Worm (Caenorhabditis elegans): ENCODE results near the gene F41G3.5.

F41G3.5 gene

DNA sequence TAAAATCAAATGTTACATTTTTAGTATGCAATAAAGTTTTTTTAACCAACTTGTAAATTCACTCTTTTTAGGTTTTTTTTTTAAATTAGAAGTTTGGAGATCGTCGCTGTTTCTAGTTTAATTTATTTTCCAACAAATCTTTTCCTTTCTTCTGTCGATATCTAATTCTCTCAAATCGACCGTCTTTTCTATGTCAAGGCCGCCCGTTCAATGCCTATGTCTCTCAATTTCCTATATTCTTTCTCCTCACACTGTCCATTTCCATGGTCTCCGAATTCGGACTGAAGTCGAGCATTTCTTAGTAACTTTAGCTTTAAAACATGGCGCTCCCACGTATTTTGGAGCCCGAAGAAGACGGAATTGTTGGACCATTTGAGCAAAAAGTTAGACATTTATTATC lies 29.9 kb upstream of the F41G3.5 start, which contains the start of the genes T14B4.5 and T14B4.20:
Gene T14B4.5 (plus strand): TSS at position 226 of the 400 bp plus-strand sequence.
Gene T14B4.20 (plus strand): TSS at position 264 of the 400 bp plus-strand sequence.
- TF ChIP-seq nhr-23 (tag; optimal IDR thresholded peaks at IDR 0.05) (peak; percentile 64), nhr-237 (tag; optimal IDR thresholded peaks at IDR 0.05) (no peak), eor-1 (tag; optimal IDR thresholded peaks at IDR 0.05) (peak in 1 of 2 experiments; percentile 11), ceh-82 (tag; optimal IDR thresholded peaks at IDR 0.05) (no peak), aly-2 (tag; optimal IDR thresholded peaks at IDR 0.05) (no peak), nhr-25 (tag; optimal IDR thresholded peaks at IDR 0.05) (peak; percentile 38)

DNA sequence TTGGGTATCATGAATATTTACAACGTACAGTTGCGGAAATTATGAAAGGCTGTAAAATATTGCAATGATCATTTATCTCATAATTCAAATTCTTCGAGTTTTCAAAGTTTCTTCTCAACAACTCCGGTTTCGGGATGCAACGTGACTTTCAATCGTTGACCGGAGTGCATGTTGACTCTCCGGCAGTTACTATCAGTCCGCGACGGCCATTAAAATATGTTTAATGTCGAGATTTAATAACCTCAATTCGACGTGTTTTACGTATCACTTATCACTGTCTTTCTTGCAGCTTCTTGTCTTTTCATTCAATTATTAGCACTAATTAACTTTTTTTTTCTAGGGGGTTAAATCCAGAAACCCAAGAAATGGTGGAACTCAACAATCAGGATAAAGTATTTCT lies 28.3 kb upstream of the F41G3.5 start, which contains the start of gene tsp-10:
Gene tsp-10 (plus strand): TSS at position 366 of the 400 bp plus-strand sequence.
- peak; percentile 60 for TF ChIP-seq elt-2 (tag; optimal IDR thresholded peaks at IDR 0.05)
- no peak for TF ChIP-seq R02D3.7 (tag; optimal IDR thresholded peaks at IDR 0.05)

DNA sequence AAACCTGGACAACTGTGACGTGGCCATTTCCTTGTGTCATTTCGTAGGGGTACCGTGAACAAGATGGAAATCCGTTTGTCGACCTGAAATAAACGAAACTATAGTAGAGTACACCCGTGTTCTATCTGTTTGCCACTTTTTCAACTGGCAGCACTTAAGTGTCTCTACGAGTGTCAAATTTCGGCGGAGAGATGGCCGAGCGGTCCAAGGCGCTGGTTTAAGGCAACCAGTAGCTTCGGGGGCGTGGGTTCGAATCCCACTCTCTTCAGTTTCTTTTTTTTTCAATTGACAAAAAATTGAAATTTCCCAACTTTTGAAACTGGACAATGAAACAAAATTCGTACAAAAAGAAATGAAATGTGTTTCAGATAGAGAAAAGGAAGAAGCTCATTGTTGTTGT lies 24.9 kb upstream of the F41G3.5 start:
- TF ChIP-seq lsy-12 (tag; optimal IDR thresholded peaks at IDR 0.05): peak; percentile 36
- peak; percentile 14 for TF ChIP-seq lin-39 (tag; optimal IDR thresholded peaks at IDR 0.05)
- peak; percentile 38 for TF ChIP-seq hmg-11 (tag; optimal IDR thresholded peaks at IDR 0.05)
- TF ChIP-seq pha-4 (tag; optimal IDR thresholded peaks at IDR 0.05): peak; percentile 44
- TF ChIP-seq nhr-77 (tag; optimal IDR thresholded peaks at IDR 0.05): no peak
- TF ChIP-seq nfya-1 (tag; optimal IDR thresholded peaks at IDR 0.05; ENCODE audit: insufficient read depth): peak; percentile 48

DNA sequence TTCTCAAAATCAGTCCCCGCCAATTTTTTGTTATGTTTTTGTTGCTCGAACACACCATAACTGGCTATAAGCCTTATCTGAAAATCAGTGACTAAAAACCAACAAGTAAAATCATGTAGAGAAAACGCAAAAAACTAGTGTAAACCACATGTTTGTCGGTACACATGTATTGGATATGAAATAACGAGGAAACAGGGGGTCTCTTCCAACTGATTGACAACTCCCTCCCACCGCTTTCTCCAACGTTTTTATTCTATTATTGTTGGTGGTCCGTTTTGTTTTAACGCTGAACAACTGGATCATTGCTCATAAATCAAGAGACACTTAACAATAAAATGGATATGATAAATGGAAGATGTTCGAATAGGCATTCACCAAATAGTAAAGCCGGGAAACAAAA lies 19.7 kb upstream of the F41G3.5 start:
- TF ChIP-seq lin-15B (tag; optimal IDR thresholded peaks at IDR 0.05): no peak
- no peak for TF ChIP-seq fos-1 (tag; optimal IDR thresholded peaks at IDR 0.05)
- TF ChIP-seq skn-1 (tag; optimal IDR thresholded peaks at IDR 0.05): no peak
- TF ChIP-seq nhr-25 (tag; optimal IDR thresholded peaks at IDR 0.05): no peak
- TF ChIP-seq daf-12 (tag; optimal IDR thresholded peaks at IDR 0.05): no peak
- TF ChIP-seq egl-5 (tag; optimal IDR thresholded peaks at IDR 0.05): peak; percentile 40
- TF ChIP-seq nhr-237 (tag; optimal IDR thresholded peaks at IDR 0.05): no peak

DNA sequence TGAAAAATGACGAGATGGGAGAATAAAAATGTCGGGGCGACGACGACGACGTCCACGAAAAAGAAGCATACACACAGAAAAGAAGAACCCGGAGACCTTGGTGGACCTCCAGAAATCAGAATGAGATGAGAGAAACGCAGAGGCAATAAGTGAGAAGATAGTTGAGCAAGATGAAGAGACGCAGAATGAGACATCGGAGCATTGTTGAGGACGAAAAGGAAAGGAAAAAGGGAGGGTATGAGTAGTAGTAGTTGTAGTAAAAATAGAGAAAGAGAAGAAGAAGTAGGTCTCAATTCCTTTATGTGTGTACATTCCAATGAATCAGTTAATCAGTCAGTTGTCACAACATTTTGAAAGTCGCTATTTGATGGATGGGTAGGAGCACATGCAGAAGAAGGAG lies 17.2 kb upstream of the F41G3.5 start, which contains the start of gene T14B4.8:
Gene T14B4.8 (minus strand): TSS at position 60 of the 400 bp plus-strand sequence.
- TF ChIP-seq tbx-2 (tag; optimal IDR thresholded peaks at IDR 0.05) (no peak), hmg-11 (tag; optimal IDR thresholded peaks at IDR 0.05) (peak; percentile 21), snpc-4 (tag; optimal IDR thresholded peaks at IDR 0.05) (no peak), nfya-1 (tag; optimal IDR thresholded peaks at IDR 0.05; ENCODE audit: insufficient read depth) (peak; percentile 46), nhr-237 (tag; optimal IDR thresholded peaks at IDR 0.05) (no peak)

DNA sequence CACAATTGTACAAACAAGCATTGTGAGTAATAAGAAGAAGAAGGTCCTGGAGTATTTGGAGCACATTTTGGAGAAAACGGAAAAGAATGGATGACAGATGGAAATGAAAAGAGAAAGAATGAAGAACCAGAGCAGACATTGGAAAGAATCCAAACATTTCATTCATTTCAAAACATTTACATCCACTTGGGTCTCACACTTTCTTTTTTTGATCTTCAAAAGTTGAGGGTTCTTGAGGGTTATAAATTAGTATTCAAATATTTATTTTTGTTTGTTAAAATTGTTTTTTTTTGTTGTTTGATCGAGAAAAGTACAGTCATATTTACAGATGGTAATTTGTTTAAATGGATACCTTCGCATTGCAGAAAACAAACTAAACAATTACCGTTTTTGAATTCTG lies 12.8 kb upstream of the F41G3.5 start, which contains the start of gene T14B4.9:
Gene T14B4.9 (minus strand): TSS at position 101 of the 400 bp plus-strand sequence.
- TF ChIP-seq unc-39 (tag; optimal IDR thresholded peaks at IDR 0.05): no peak
- no peak for TF ChIP-seq nhr-12 (tag; optimal IDR thresholded peaks at IDR 0.05)
- TF ChIP-seq ztf-11 (tag; optimal IDR thresholded peaks at IDR 0.05): no peak
- TF ChIP-seq sea-2 (GFP tag; optimal IDR thresholded peaks at IDR 0.05): no peak
- no peak for TF ChIP-seq hmg-11 (tag; optimal IDR thresholded peaks at IDR 0.05)
- TF ChIP-seq aly-2 (tag; optimal IDR thresholded peaks at IDR 0.05): no peak
- no peak for TF ChIP-seq nhr-25 (tag; optimal IDR thresholded peaks at IDR 0.05)
- TF ChIP-seq R02D3.7 (tag; optimal IDR thresholded peaks at IDR 0.05): no peak
- TF ChIP-seq ceh-16 (tag; optimal IDR thresholded peaks at IDR 0.05): no peak

DNA sequence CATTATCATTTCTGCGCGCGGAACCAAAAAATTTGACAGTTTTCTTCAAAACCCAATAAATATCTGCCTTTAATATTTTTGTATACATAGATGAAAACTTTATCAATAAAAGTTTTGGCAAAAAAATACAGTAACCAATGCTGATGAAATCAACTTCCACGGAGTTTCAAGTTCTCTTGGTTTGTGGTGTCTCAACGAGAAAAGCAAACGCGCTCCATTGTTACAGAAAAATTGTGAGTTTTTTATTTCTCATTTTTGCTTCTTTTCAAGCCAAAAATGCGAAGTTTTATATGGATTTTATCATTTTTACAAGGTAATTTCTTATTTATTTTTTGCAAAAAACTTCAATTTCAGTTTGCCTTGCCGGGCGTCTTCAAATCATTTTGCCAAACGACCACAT lies 11.8 kb upstream of the F41G3.5 start, which contains the start of gene T14B4.3:
Gene T14B4.3 (plus strand): TSS at position 264 of the 400 bp plus-strand sequence.
- TF ChIP-seq nhr-25 (tag; optimal IDR thresholded peaks at IDR 0.05) (peak; percentile 54), nhr-43 (tag; optimal IDR thresholded peaks at IDR 0.05; ENCODE audit: poor library complexity, severe bottlenecking) (peak; percentile 69), eor-1 (tag; optimal IDR thresholded peaks at IDR 0.05) (no peak), nfya-1 (tag; optimal IDR thresholded peaks at IDR 0.05; ENCODE audit: insufficient read depth) (peak; percentile 69), unc-39 (tag; optimal IDR thresholded peaks at IDR 0.05) (no peak), fkh-10 (GFP tag; optimal IDR thresholded peaks at IDR 0.05) (no peak), ceh-9 (tag; optimal IDR thresholded peaks at IDR 0.05) (no peak), skn-1 (tag; optimal IDR thresholded peaks at IDR 0.05) (no peak), nhr-23 (tag; optimal IDR thresholded peaks at IDR 0.05) (peak; percentile 44), lin-39 (tag; optimal IDR thresholded peaks at IDR 0.05) (peak; percentile 17), lin-15B (tag; optimal IDR thresholded peaks at IDR 0.05) (peak; percentile 87), ZK546.5 (tag; optimal IDR thresholded peaks at IDR 0.05) (no peak), elt-3 (tag; optimal IDR thresholded peaks at IDR 0.05) (no peak), elt-2 (tag; optimal IDR thresholded peaks at IDR 0.05) (peak; percentile 27), pha-4 (tag; optimal IDR thresholded peaks at IDR 0.05) (peak; percentile 93), snpc-4 (tag; optimal IDR thresholded peaks at IDR 0.05) (peak; percentile 25), egl-5 (tag; optimal IDR thresholded peaks at IDR 0.05) (peak; percentile 21), pqm-1 (tag; optimal IDR thresholded peaks at IDR 0.05) (peak; percentile 54), mdl-1 (tag; optimal IDR thresholded peaks at IDR 0.05) (no peak), lsy-12 (tag; optimal IDR thresholded peaks at IDR 0.05) (peak; percentile 15)
